Worm (Caenorhabditis elegans): Measurements from ENCODE around the gene sulp-8.

sulp-8 gene

ce11 chrV:9630542-9630941 is 42.9 kb downstream of the sulp-8 start (continued):
- TF ChIP-seq ZK546.5 (tag; optimal IDR thresholded peaks at IDR 0.05) (no peak), lir-3 (tag; optimal IDR thresholded peaks at IDR 0.05) (no peak), dpl-1 (GFP tag; optimal IDR thresholded peaks at IDR 0.05) (no peak), ztf-7 (tag; optimal IDR thresholded peaks at IDR 0.05) (no peak), nhr-28 (tag; optimal IDR thresholded peaks at IDR 0.05) (no peak), duxl-1 (tag; optimal IDR thresholded peaks at IDR 0.05; ENCODE audit: poor library complexity) (no peak), F44E2.7 (GFP tag; IDR thresholded peaks at IDR 0.05) (0 out of 2 replicates have a peak, but pooled peaks have one; percentile 47), spr-3 (GFP tag; optimal IDR thresholded peaks at IDR 0.05) (no peak), F37D6.2 (tag; optimal IDR thresholded peaks at IDR 0.05) (no peak), Y5F2A.4 (GFP tag; optimal IDR thresholded peaks at IDR 0.05) (no peak), lin-29 (GFP tag; IDR thresholded peaks at IDR 0.05) (no peak), ces-1 (GFP tag; optimal IDR thresholded peaks at IDR 0.05) (no peak), ZK337.2 (GFP tag; IDR thresholded peaks at IDR 0.05) (no peak), lin-38 (GFP tag; IDR thresholded peaks at IDR 0.05) (0 out of 2 replicates have a peak, but pooled peaks have one; percentile 23), pha-4 (GFP tag; IDR thresholded peaks at IDR 0.05) (no peak), pha-4 (tag; optimal IDR thresholded peaks at IDR 0.05) (no peak), ceh-28 (tag; optimal IDR thresholded peaks at IDR 0.05) (no peak), hif-1 (tag; optimal IDR thresholded peaks at IDR 0.05) (no peak), ctbp-1 (GFP tag; IDR thresholded peaks at IDR 0.05) (0 out of 2 replicates have a peak, but pooled peaks have one; percentile 14), snpc-1.2 (GFP tag; IDR thresholded peaks at IDR 0.05) (no peak), nhr-48 (tag; optimal IDR thresholded peaks at IDR 0.05) (no peak), pqm-1 (tag; optimal IDR thresholded peaks at IDR 0.05) (no peak), egl-43 (GFP tag; IDR thresholded peaks at IDR 0.05) (0 out of 2 replicates have a peak, but pooled peaks have one; percentile 46), Y48G9A.11 (GFP tag; IDR thresholded peaks at IDR 0.05) (0 out of 2 replicates have a peak, but pooled peaks have one; percentile 46)

ce11 chrV:9629643-9630042 is 43.8 kb downstream of the sulp-8 start, which contains the start of gene col-146:
Gene col-146, plus strand, starts transcription at chrV:9629943.
- TF ChIP-seq spr-3 (GFP tag; optimal IDR thresholded peaks at IDR 0.05) (no peak), Y105C5A.15 (GFP tag; IDR thresholded peaks at IDR 0.05) (no peak), ces-1 (GFP tag; optimal IDR thresholded peaks at IDR 0.05) (no peak), lin-29 (GFP tag; IDR thresholded peaks at IDR 0.05) (no peak), ZK546.5 (tag; optimal IDR thresholded peaks at IDR 0.05) (no peak), hif-1 (tag; optimal IDR thresholded peaks at IDR 0.05) (no peak), tra-1 (GFP tag; IDR thresholded peaks at IDR 0.05) (no peak)

- no peak for TF ChIP-seq unc-62 (GFP tag; optimal IDR thresholded peaks at IDR 0.05 in 1 of 2)
- TF ChIP-seq unc-62 (tag; optimal IDR thresholded peaks at IDR 0.05) = no peak
- no peak for TF ChIP-seq php-3 (GFP tag; IDR thresholded peaks at IDR 0.05)
- no peak for TF ChIP-seq nhr-42 (GFP tag; IDR thresholded peaks at IDR 0.05)
- no peak for TF ChIP-seq ztf-11 (tag; optimal IDR thresholded peaks at IDR 0.05)
- TF ChIP-seq F26F4.8 (GFP tag; conservative IDR thresholded peaks at IDR 0.05) = no peak
- no peak for TF ChIP-seq duxl-1 (tag; optimal IDR thresholded peaks at IDR 0.05; ENCODE audit: poor library complexity)
- no peak for TF ChIP-seq zfp-2 (tag; optimal IDR thresholded peaks at IDR 0.05)
- TF ChIP-seq hlh-11 (tag; optimal IDR thresholded peaks at IDR 0.05) = no peak
- no peak for TF ChIP-seq dpl-1 (GFP tag; optimal IDR thresholded peaks at IDR 0.05)
- TF ChIP-seq mdt-29 (GFP tag; IDR thresholded peaks at IDR 0.05) = no peak
- no peak for TF ChIP-seq tra-1 (GFP tag; IDR thresholded peaks at IDR 0.05)
- no peak for TF ChIP-seq daf-19 (GFP tag; conservative IDR thresholded peaks at IDR 0.05)
- no peak for TF ChIP-seq attf-4 (tag; optimal IDR thresholded peaks at IDR 0.05)
- no peak for TF ChIP-seq ceh-32 (tag; optimal IDR thresholded peaks at IDR 0.05; ENCODE audit: poor library complexity)
- TF ChIP-seq Y105C5A.15 (GFP tag; IDR thresholded peaks at IDR 0.05) = no peak
Measured at ce11 chrV:9629114-9629513, 44.4 kb downstream of the sulp-8 start, which contains the start of gene idpc-3. Gene idpc-3, minus strand, starts transcription at chrV:9629214.
